Worm (Caenorhabditis elegans): ENCODE data around the gene tag-278.

- TF ChIP-seq blmp-1 (tag; optimal IDR thresholded peaks at IDR 0.05) (no peak), nhr-11 (tag; optimal IDR thresholded peaks at IDR 0.05) (no peak), skn-1 (tag; optimal IDR thresholded peaks at IDR 0.05) (no peak), unc-98 (GFP tag; IDR thresholded peaks at IDR 0.05) (no peak), nhr-237 (tag; optimal IDR thresholded peaks at IDR 0.05) (no peak), aly-2 (tag; optimal IDR thresholded peaks at IDR 0.05) (no peak), ceh-8 (GFP tag; optimal IDR thresholded peaks at IDR 0.05) (no peak), pag-3 (tag; optimal IDR thresholded peaks at IDR 0.05; ENCODE audit: borderline replicate concordance, insufficient read depth) (peak; percentile 25)
These were observed 44.3 kb upstream of the tag-278 start for ce11 chrX:3733321-3733720.

Data from whole organism, L1 larva.